Fruit fly (Drosophila melanogaster): Measurements from ENCODE around the gene CG42354.

Gene CG42354

DNA sequence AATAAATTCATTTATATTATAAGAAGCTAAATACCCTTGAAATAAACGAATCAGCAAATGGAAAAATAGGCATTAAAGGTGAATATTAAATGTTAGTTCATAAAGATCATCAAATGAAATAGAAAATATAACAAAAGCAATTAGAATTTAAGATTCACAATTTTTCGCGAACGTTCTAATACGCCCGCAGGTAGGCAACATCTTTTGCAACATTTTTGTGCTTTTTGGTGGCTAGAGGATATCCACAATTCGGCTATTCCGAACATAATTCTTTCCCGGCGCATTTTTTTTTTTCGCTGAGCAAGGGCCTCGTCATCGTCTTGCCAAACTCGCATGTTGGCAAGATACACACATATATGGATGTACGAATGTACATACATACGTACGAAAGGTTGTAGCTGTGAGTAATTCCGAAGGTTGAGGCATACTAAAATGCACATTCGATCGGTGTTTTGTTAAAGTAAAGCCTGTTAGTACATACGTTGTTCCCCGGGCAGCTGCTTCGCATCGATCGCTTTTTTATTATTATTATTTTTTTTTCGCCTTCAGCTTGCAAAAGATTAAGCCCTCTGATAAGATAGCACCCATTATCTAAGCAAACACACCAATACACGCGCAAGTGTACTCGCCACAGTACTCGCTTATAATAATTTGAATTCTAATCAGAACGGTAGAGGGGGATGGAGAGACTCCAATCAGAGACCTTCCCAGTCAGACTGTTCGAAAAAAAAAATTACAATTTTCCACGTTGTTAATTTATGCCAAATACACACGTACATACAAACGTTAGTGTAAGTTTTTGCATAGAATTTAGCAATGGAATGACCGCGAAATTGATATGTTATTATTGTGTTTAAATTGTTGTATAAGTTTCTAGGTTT, 2.2 kb downstream of the CG42354 start (continued):
- TF ChIP-seq CG3032 (tag; optimal IDR thresholded peaks at IDR 0.05) (no peak), CG6792 (GFP tag; optimal IDR thresholded peaks at IDR 0.05) (peak; percentile 50), net (GFP tag; optimal IDR thresholded peaks at IDR 0.05) (peak; percentile 33), cyc (GFP tag; optimal IDR thresholded peaks at IDR 0.05) (peak; percentile 73), Hr39 (GFP tag; optimal IDR thresholded peaks at IDR 0.05) (peak; percentile 73), CG6808 (GFP tag; optimal IDR thresholded peaks at IDR 0.05) (no peak), CG15336 (GFP tag; IDR thresholded peaks at IDR 0.05) (no peak), Gug (GFP tag; IDR thresholded peaks at IDR 0.05) (no peak), CG34406 (GFP tag; optimal IDR thresholded peaks at IDR 0.05) (peak; percentile 52), Lpt (GFP tag; optimal IDR thresholded peaks at IDR 0.05) (peak; percentile 4), acj6 (GFP tag; optimal IDR thresholded peaks at IDR 0.05) (peak; percentile 60), salr (GFP tag; optimal IDR thresholded peaks at IDR 0.05) (peak in 1 of 2 experiments; percentile 15), CG32006 (GFP tag; optimal IDR thresholded peaks at IDR 0.05) (peak; percentile 26), CG16779 (tag; optimal IDR thresholded peaks at IDR 0.05) (no peak), Blimp-1 (GFP tag; optimal IDR thresholded peaks at IDR 0.05) (no peak), CG10631 (GFP tag; optimal IDR thresholded peaks at IDR 0.05) (peak; percentile 45), CG7368 (GFP tag; optimal IDR thresholded peaks at IDR 0.05) (no peak), Ets96B (tag; optimal IDR thresholded peaks at IDR 0.05) (no peak), Sox15 (GFP tag; optimal IDR thresholded peaks at IDR 0.05) (peak; percentile 43), CG10669 (GFP tag; optimal IDR thresholded peaks at IDR 0.05) (no peak), fd59A (GFP tag; optimal IDR thresholded peaks at IDR 0.05) (no peak), CG11294 (GFP tag; IDR thresholded peaks at IDR 0.05) (no peak), Sox14 (GFP tag; optimal IDR thresholded peaks at IDR 0.05) (peak; percentile 41), fkh (GFP tag; optimal IDR thresholded peaks at IDR 0.05) (peak; percentile 16)

- TF ChIP-seq CG11294 (GFP tag; IDR thresholded peaks at IDR 0.05) = no peak
- no peak for TF ChIP-seq CG6276 (GFP tag; optimal IDR thresholded peaks at IDR 0.05)
- TF ChIP-seq lz (GFP tag; optimal IDR thresholded peaks at IDR 0.05) = no peak
- no peak for TF ChIP-seq Sox102F (GFP tag; optimal IDR thresholded peaks at IDR 0.05)
- no peak for TF ChIP-seq acj6 (GFP tag; optimal IDR thresholded peaks at IDR 0.05)
- TF ChIP-seq CG11762 (GFP tag; optimal IDR thresholded peaks at IDR 0.05; ENCODE audit: insufficient read depth) = no peak
- TF ChIP-seq CG1621 (tag; optimal IDR thresholded peaks at IDR 0.05) = no peak
- TF ChIP-seq CG8119 (GFP tag; IDR thresholded peaks at IDR 0.05) = no peak
- no peak for TF ChIP-seq Hr39 (GFP tag; optimal IDR thresholded peaks at IDR 0.05)
- TF ChIP-seq Hr38 (GFP tag; optimal IDR thresholded peaks at IDR 0.05) = no peak
- TF ChIP-seq CG11902 (GFP tag; optimal IDR thresholded peaks at IDR 0.05) = no peak
- TF ChIP-seq net (GFP tag; optimal IDR thresholded peaks at IDR 0.05) = no peak
- no peak for TF ChIP-seq Sox14 (GFP tag; optimal IDR thresholded peaks at IDR 0.05)
- no peak for TF ChIP-seq spab (GFP tag; optimal IDR thresholded peaks at IDR 0.05)
- no peak for TF ChIP-seq dsx (GFP tag; optimal IDR thresholded peaks at IDR 0.05; ENCODE audit: poor library complexity, severe bottlenecking)
- no peak for TF ChIP-seq fd85E (GFP tag; optimal IDR thresholded peaks at IDR 0.05)
- TF ChIP-seq Ets96B (tag; optimal IDR thresholded peaks at IDR 0.05) = no peak
Measured at dm6 chrX:16100726-16101351, 3.9 kb downstream of the CG42354 start.

DNA sequence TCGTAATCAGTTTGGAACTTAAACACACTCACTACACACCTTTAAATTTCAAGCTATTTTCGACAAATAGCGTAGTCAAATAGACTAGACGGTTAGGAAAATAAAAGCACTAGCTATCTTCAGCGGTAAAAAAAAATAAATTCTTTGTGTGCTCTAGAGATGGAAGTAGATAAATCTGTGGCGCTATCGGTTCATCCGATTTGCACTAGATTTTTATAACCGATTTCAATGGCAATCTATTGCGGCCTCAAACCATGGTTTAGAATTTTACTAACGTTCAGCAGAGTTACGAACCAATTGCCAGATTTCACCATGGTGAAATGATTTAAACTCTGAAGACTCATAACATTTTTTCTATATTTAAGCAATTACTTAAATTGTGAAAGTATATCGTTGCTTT, 8.3 kb downstream of the CG42354 start:
- peak; percentile 80 for TF ChIP-seq Sox14 (GFP tag; optimal IDR thresholded peaks at IDR 0.05)
- TF ChIP-seq ss (GFP tag; optimal IDR thresholded peaks at IDR 0.05) = no peak
- peak; percentile 75 for TF ChIP-seq fkh (GFP tag; optimal IDR thresholded peaks at IDR 0.05)
- 0 out of 3 replicates have a peak, but pooled peaks have one; percentile 16 for TF ChIP-seq eg (GFP tag; IDR thresholded peaks at IDR 0.05)
- peak; percentile 68 for TF ChIP-seq Eip78C (GFP tag)
- TF ChIP-seq Hr4 (GFP tag; optimal IDR thresholded peaks at IDR 0.05) = no peak

All from whole organism, prepupa.